Fruit fly (Drosophila melanogaster) whole organism, pupa: Measurements from ENCODE around the gene asf1.

Source experiments
- CG10348 ChIP-seq: fragments of 200-800 bp; sonication (Bioruptor generic); IDR thresholded peaks from 2 replicates; pipeline ENCODE4 v1.3.6; 2022; ENCODE audit warnings: missing biosample characterization, missing genetic modification characterization
- CG12605 ChIP-seq: fragments of 200-800 bp; sonication (Bioruptor generic); IDR thresholded peaks from 2 replicates; pipeline ENCODE4 v1.3.6; 2022; ENCODE audit warnings: missing biosample characterization, missing genetic modification characterization
- CG13204 ChIP-seq: fragments of 200-800 bp; sonication (Bioruptor generic); optimal IDR thresholded peaks from 2 replicates; lab custom pipeline; 2018; ENCODE audit warnings: missing biosample characterization, mild to moderate bottlenecking, missing genetic modification characterization, moderate library complexity
- CG14655 ChIP-seq: fragments of 200-800 bp; sonication (Bioruptor generic); optimal IDR thresholded peaks from 3 replicates; lab custom pipeline; 2017; ENCODE audit warnings: mild to moderate bottlenecking, missing biosample characterization, missing genetic modification reagents, missing genetic modification characterization
- CG15710 ChIP-seq: fragments of 200-800 bp; sonication (Bioruptor generic); optimal IDR thresholded peaks from 2 replicates; lab custom pipeline; 2018; ENCODE audit warnings: missing biosample characterization, mild to moderate bottlenecking, missing genetic modification characterization, moderate library complexity
- CG17806 ChIP-seq: fragments of 200-800 bp; sonication (Bioruptor generic); optimal IDR thresholded peaks from 2 replicates; lab custom pipeline; 2018; ENCODE audit warnings: missing biosample characterization, mild to moderate bottlenecking, missing genetic modification characterization, moderate library complexity
- CG32121 ChIP-seq: fragments of 200-800 bp; sonication (Bioruptor generic); IDR thresholded peaks from 2 replicates; pipeline ENCODE4 v1.3.6; 2022; ENCODE audit warnings: missing biosample characterization, missing genetic modification characterization
- CG34367 ChIP-seq: fragments of 200-800 bp; sonication (Bioruptor generic); optimal IDR thresholded peaks from 2 replicates; lab custom pipeline; 2018; ENCODE audit warnings: missing biosample characterization, mild to moderate bottlenecking, missing genetic modification characterization
- CG4496 ChIP-seq: fragments of 200-800 bp; sonication (Bioruptor generic); IDR thresholded peaks from 3 replicates; pipeline ENCODE4 v1.3.6; 2022; ENCODE audit warnings: missing biosample characterization, missing genetic modification characterization
- CG8159 ChIP-seq: fragments of 200-800 bp; sonication (Bioruptor generic); optimal IDR thresholded peaks from 3 replicates; lab custom pipeline; 2018; ENCODE audit warnings: missing biosample characterization, mild to moderate bottlenecking, missing genetic modification characterization, moderate library complexity
- CG8301 ChIP-seq: fragments of 200-800 bp; sonication (Bioruptor generic); optimal IDR thresholded peaks from 2 replicates; lab custom pipeline; 2018; ENCODE audit warnings: missing biosample characterization, mild to moderate bottlenecking, missing genetic modification characterization
- CG9948 ChIP-seq: fragments of 200-800 bp; sonication (Bioruptor generic); optimal IDR thresholded peaks from 2 replicates; lab custom pipeline; 2018; ENCODE audit warnings: missing biosample characterization, mild to moderate bottlenecking, missing genetic modification characterization, moderate library complexity
- D1 ChIP-seq: fragments of 200-800 bp; sonication (Bioruptor generic); optimal IDR thresholded peaks from 2 replicates; lab custom pipeline; 2018; ENCODE audit warnings: missing biosample characterization, mild to moderate bottlenecking, missing genetic modification characterization, moderate library complexity
- EcR ChIP-seq: fragments of 200-800 bp; sonication (Bioruptor generic); optimal IDR thresholded peaks from 3 replicates; lab custom pipeline; 2019; ENCODE audit warnings: missing biosample characterization, missing genetic modification characterization, mild to moderate bottlenecking, moderate library complexity, missing genetic modification reagents
- Ets98B ChIP-seq: fragments of 200-800 bp; sonication (Bioruptor generic); IDR thresholded peaks from 2 replicates; pipeline ENCODE4 v1.3.6; 2022; ENCODE audit warnings: missing biosample characterization, missing genetic modification characterization
- Pif1A ChIP-seq: fragments of 200-800 bp; sonication (Bioruptor generic); optimal IDR thresholded peaks from 3 replicates; lab custom pipeline; 2016; ENCODE audit warnings: missing biosample characterization, missing genetic modification characterization
- Pif1B ChIP-seq: fragments of 200-800 bp; sonication (Bioruptor generic); optimal IDR thresholded peaks from 3 replicates; lab custom pipeline; 2016; ENCODE audit warnings: missing biosample characterization, missing genetic modification characterization
- Snoo ChIP-seq: fragments of 200-800 bp; sonication (Bioruptor generic); optimal IDR thresholded peaks from 3 replicates; lab custom pipeline; 2017; ENCODE audit warnings: missing biosample characterization, mild to moderate bottlenecking, missing genetic modification characterization, inconsistent platforms
- fd96Ca ChIP-seq: fragments of 200-800 bp; sonication (Bioruptor generic); IDR thresholded peaks from 3 replicates; pipeline ENCODE4 v1.3.6; 2022; ENCODE audit warnings: missing biosample characterization, missing genetic modification characterization
- gl ChIP-seq: fragments of 200-800 bp; sonication (Bioruptor generic); optimal IDR thresholded peaks from 2 replicates; lab custom pipeline; 2018; ENCODE audit warnings: missing biosample characterization, mild to moderate bottlenecking, missing genetic modification characterization
- rn ChIP-seq: fragments of 200-800 bp; sonication (Bioruptor generic); IDR thresholded peaks from 2 replicates; pipeline ENCODE4 v1.3.6; 2022; ENCODE audit warnings: missing biosample characterization, missing genetic modification characterization

The asf1 gene

dm6 chr3L:19646292-19646691 lies 27.6 kb downstream of the asf1 start:
- no peak for TF ChIP-seq Pif1B (GFP tag; lab: Kevin White, UChicago)
- TF ChIP-seq CG10348 (GFP tag; lab: Robert Waterston, UW) = no peak
- TF ChIP-seq Snoo (tag; lab: Kevin White, UChicago) = no peak
- TF ChIP-seq CG9948 (tag; lab: Kevin White, UChicago) = no peak

dm6 chr3L:19648648-19649047 lies 30.0 kb downstream of the asf1 start:
- TF ChIP-seq CG13204 (GFP tag; lab: Kevin White, UChicago) (no peak), gl (no peak), CG8301 (tag; lab: Kevin White, UChicago) (no peak), Pif1B (GFP tag; lab: Kevin White, UChicago) (no peak), EcR (GFP tag; lab: Kevin White, UChicago) (no peak), CG14655 (GFP tag; lab: Kevin White, UChicago) (no peak), CG15710 (tag; lab: Kevin White, UChicago) (no peak), CG12605 (GFP tag; lab: Robert Waterston, UW) (no peak), CG17806 (tag; lab: Kevin White, UChicago) (no peak), fd96Ca (no peak), Ets98B (GFP tag; lab: Robert Waterston, UW) (no peak)

dm6 chr3L:19649374-19649948 lies 30.8 kb downstream of the asf1 start, which contains the start of gene Oat:
TSS of gene Oat (minus strand) at chr3L:19649851.
- TF ChIP-seq CG14655 (GFP tag; lab: Kevin White, UChicago) (no peak), fd96Ca (peak; percentile 33; the same call in 1 of the 3 replicates), Pif1B (GFP tag; lab: Kevin White, UChicago) (no peak), CG10348 (GFP tag; lab: Robert Waterston, UW) (no peak), Pif1A (no peak), CG4496 (GFP tag; lab: Robert Waterston, UW) (no peak), CG8159 (no peak), Snoo (tag; lab: Kevin White, UChicago) (no peak), CG9948 (tag; lab: Kevin White, UChicago) (no peak), EcR (GFP tag; lab: Kevin White, UChicago) (peak; percentile 14)

dm6 chr3L:19650121-19650520 lies 31.4 kb downstream of the asf1 start:
- TF ChIP-seq CG12605 (GFP tag; lab: Robert Waterston, UW) (no peak), CG14655 (GFP tag; lab: Kevin White, UChicago) (no peak), rn (GFP tag; lab: Robert Waterston, UW) (no peak)

DNA sequence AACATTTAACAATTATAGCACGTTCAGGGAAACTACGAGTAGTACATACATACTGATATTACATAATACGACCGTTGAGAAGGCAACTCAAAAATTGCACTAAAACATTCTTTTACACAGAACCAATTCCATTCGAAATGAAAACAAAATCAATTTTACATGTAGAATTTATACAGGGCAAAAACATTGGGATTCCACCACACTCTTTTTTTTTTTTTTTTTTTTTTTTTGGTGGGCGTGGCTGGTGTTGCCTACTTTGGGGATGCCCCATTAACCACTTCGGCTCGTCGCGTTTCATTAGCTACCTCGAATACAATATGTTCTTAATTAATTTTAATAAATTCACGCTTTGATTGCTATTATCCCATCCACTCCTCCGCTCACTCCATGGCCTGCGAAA lies 31.9 kb downstream of the asf1 start:
- TF ChIP-seq CG15710 (tag; lab: Kevin White, UChicago) = peak; percentile 67
- TF ChIP-seq fd96Ca = peak; percentile 74; the same call in 2 of the 3 replicates
- TF ChIP-seq CG10348 (GFP tag; lab: Robert Waterston, UW) = no peak
- peak; percentile 74 for TF ChIP-seq Snoo (tag; lab: Kevin White, UChicago)
- peak; percentile 24 for TF ChIP-seq CG9948 (tag; lab: Kevin White, UChicago)
- TF ChIP-seq Pif1B (GFP tag; lab: Kevin White, UChicago) = no peak
- peak; percentile 91 for TF ChIP-seq CG12605 (GFP tag; lab: Robert Waterston, UW)
- peak; percentile 81 for TF ChIP-seq CG32121
- peak; percentile 82 for TF ChIP-seq Ets98B (GFP tag; lab: Robert Waterston, UW)
- TF ChIP-seq CG14655 (GFP tag; lab: Kevin White, UChicago) = peak; percentile 47
- peak; percentile 51 for TF ChIP-seq CG8159
- peak; percentile 93 for TF ChIP-seq CG4496 (GFP tag; lab: Robert Waterston, UW)
- TF ChIP-seq CG17806 (tag; lab: Kevin White, UChicago) = peak; percentile 54
- TF ChIP-seq rn (GFP tag; lab: Robert Waterston, UW) = peak; percentile 63; the same call in 1 of the 2 replicates
- no peak for TF ChIP-seq D1 (tag; lab: Kevin White, UChicago)
- peak; percentile 60 for TF ChIP-seq gl
- TF ChIP-seq CG34367 (tag; lab: Kevin White, UChicago) = peak; percentile 57
- TF ChIP-seq Pif1A = no peak
- peak; percentile 62 for TF ChIP-seq CG13204 (GFP tag; lab: Kevin White, UChicago)
- TF ChIP-seq EcR (GFP tag; lab: Kevin White, UChicago) = no peak
- TF ChIP-seq CG8301 (tag; lab: Kevin White, UChicago) = peak; percentile 7

- TF ChIP-seq Pif1B (GFP tag; lab: Kevin White, UChicago) (no peak), CG12605 (GFP tag; lab: Robert Waterston, UW) (no peak), CG4496 (GFP tag; lab: Robert Waterston, UW) (no peak), Ets98B (GFP tag; lab: Robert Waterston, UW) (no peak), CG14655 (GFP tag; lab: Kevin White, UChicago) (no peak), D1 (tag; lab: Kevin White, UChicago) (no peak), CG17806 (tag; lab: Kevin White, UChicago) (no peak), fd96Ca (no peak), CG8159 (no peak), CG10348 (GFP tag; lab: Robert Waterston, UW) (no peak), gl (no peak)
Measured at dm6 chr3L:19653470-19653869, 34.8 kb downstream of the asf1 start.
